Worm (Caenorhabditis elegans) whole organism, L4 larva: Measurements from ENCODE around the gene eif-3.G.
A peak's percentile ranks its signal among the peaks of the same experiment; 100 is the strongest.

Experiments used
- F10B5.3 ChIP-seq: sonication (generic microtip); optimal IDR thresholded peaks from 2 replicates; lab custom pipeline; 2016; ENCODE audit warnings: mild to moderate bottlenecking, missing genetic modification characterization, missing compliant biosample characterization
- F37D6.2 ChIP-seq: sonication (generic microtip); optimal IDR thresholded peaks from 2 replicates; lab custom pipeline; 2016; ENCODE audit warnings: mild to moderate bottlenecking, missing genetic modification characterization, missing compliant biosample characterization
- F44E2.7 ChIP-seq: fragments of 200-800 bp; sonication (Bioruptor generic); IDR thresholded peaks from 2 replicates; pipeline ENCODE4 v2.1.2; 2022; ENCODE audit warnings: missing genetic modification characterization, missing compliant biosample characterization
- R02D3.7 ChIP-seq: fragments of 150-350 bp; sonication (generic microtip); optimal IDR thresholded peaks from 3 replicates; lab custom pipeline; 2014; ENCODE audit warnings: missing biosample characterization, missing genetic modification characterization
- ama-1 ChIP-seq: fragments of 150-350 bp; optimal IDR thresholded peaks from 2 replicates; lab custom pipeline; 2014; ENCODE audit warnings: inconsistent platforms, mixed read lengths
- arid-1 ChIP-seq: fragments of 200-800 bp; sonication (Bioruptor generic); conservative IDR thresholded peaks from 2 replicates; pipeline ENCODE4 v1.3.6; 2022; ENCODE audit warnings: missing genetic modification reagents, missing genetic modification characterization, missing compliant biosample characterization
- ceh-28 ChIP-seq: fragments of 150-350 bp; optimal IDR thresholded peaks from 2 replicates; lab custom pipeline; 2014; ENCODE audit warnings: missing biosample characterization, missing genetic modification reagents, missing genetic modification characterization
- ceh-62 ChIP-seq: sonication (generic microtip); optimal IDR thresholded peaks from 2 replicates; lab custom pipeline; 2017; ENCODE audit warnings: missing biosample characterization, missing genetic modification characterization
- ctbp-1 ChIP-seq: fragments of 200-800 bp; sonication (Bioruptor generic); IDR thresholded peaks from 2 replicates; pipeline ENCODE4 v1.3.6; 2022; ENCODE audit warnings: missing genetic modification reagents, missing genetic modification characterization, missing compliant biosample characterization
- daf-16 ChIP-seq, 3 experiments: sonication (generic microtip); optimal IDR thresholded peaks; 2 replicates each; lab custom pipeline; 2016 to 2017; ENCODE audit warnings: missing genetic modification characterization in 3 of 3, missing genetic modification reagents in 3 of 3, mild to moderate bottlenecking in 2 of 3, missing compliant biosample characterization in 2 of 3, missing biosample characterization in 1 of 3, moderate library complexity in 1 of 3
- dmd-8 ChIP-seq: fragments of 200-800 bp; sonication (Bioruptor generic); IDR thresholded peaks from 2 replicates; pipeline ENCODE4 v1.3.6; 2022; ENCODE audit warnings: missing genetic modification characterization, missing compliant biosample characterization
- dve-1 ChIP-seq: sonication (generic microtip); optimal IDR thresholded peaks from 2 replicates; lab custom pipeline; 2017; ENCODE audit warnings: antibody characterized with exemption, mild to moderate bottlenecking, missing genetic modification characterization, missing compliant biosample characterization; ENCODE audit not compliant: insufficient read depth
- egl-43 ChIP-seq: fragments of 200-800 bp; sonication (Bioruptor generic); IDR thresholded peaks from 2 replicates; pipeline ENCODE4 v1.3.6; 2022; ENCODE audit warnings: missing genetic modification reagents, missing genetic modification characterization, missing compliant biosample characterization
- hlh-11 ChIP-seq: fragments of 200-800 bp; sonication (Bioruptor generic); optimal IDR thresholded peaks from 2 replicates; lab custom pipeline; 2018; ENCODE audit warnings: mild to moderate bottlenecking, missing genetic modification characterization, missing compliant biosample characterization
- jun-1 ChIP-seq: fragments of 150-350 bp; optimal IDR thresholded peaks from 2 replicates; lab custom pipeline; 2014; ENCODE audit warnings: missing biosample characterization, missing genetic modification reagents, missing genetic modification characterization
- lin-29 ChIP-seq: fragments of 200-800 bp; sonication (Bioruptor generic); IDR thresholded peaks from 2 replicates; pipeline ENCODE4 v1.3.6; 2022; ENCODE audit warnings: missing genetic modification reagents, missing genetic modification characterization, missing compliant biosample characterization
- lin-38 ChIP-seq: fragments of 200-800 bp; sonication (Bioruptor generic); IDR thresholded peaks from 2 replicates; pipeline ENCODE4 v1.3.6; 2022; ENCODE audit warnings: missing genetic modification reagents, missing genetic modification characterization, missing compliant biosample characterization
- lsy-2 ChIP-seq, 2 experiments: fragments of 150-350 bp in 1 of 2; sonication (generic microtip) in 1 of 2; optimal IDR thresholded peaks; 2 replicates each; lab custom pipeline; 2014 to 2017; ENCODE audit warnings: missing biosample characterization in 2 of 2, missing genetic modification characterization in 2 of 2
- madf-5 ChIP-seq, 2 experiments: fragments of 200-800 bp; sonication (Bioruptor generic); IDR thresholded peaks; 2 replicates each; pipeline ENCODE4 v1.3.6; 2022; ENCODE audit warnings: missing compliant biosample characterization in 2 of 2, missing genetic modification characterization in 2 of 2
- mep-1 ChIP-seq: fragments of 150-350 bp; sonication (generic microtip); optimal IDR thresholded peaks from 3 replicates; lab custom pipeline; 2014; ENCODE audit warnings: missing biosample characterization, missing genetic modification characterization
- nhr-102 ChIP-seq: sonication (generic microtip); optimal IDR thresholded peaks from 2 replicates; lab custom pipeline; 2016; ENCODE audit warnings: mild to moderate bottlenecking, missing genetic modification characterization, moderate library complexity, missing compliant biosample characterization
- nhr-237 ChIP-seq: sonication (generic microtip); optimal IDR thresholded peaks from 2 replicates; lab custom pipeline; 2017; ENCODE audit warnings: missing biosample characterization, missing genetic modification characterization
- nhr-28 ChIP-seq: fragments of 150-350 bp; optimal IDR thresholded peaks from 2 replicates; lab custom pipeline; 2014; ENCODE audit warnings: missing biosample characterization, missing genetic modification characterization
- nhr-41 ChIP-seq: fragments of 200-800 bp; sonication (Bioruptor generic); IDR thresholded peaks from 2 replicates; pipeline ENCODE4 v1.3.6; 2022; ENCODE audit warnings: missing genetic modification reagents, missing genetic modification characterization, missing compliant biosample characterization
- nhr-48 ChIP-seq: sonication (generic microtip); optimal IDR thresholded peaks from 2 replicates; lab custom pipeline; 2016; ENCODE audit warnings: mild to moderate bottlenecking, missing genetic modification characterization, missing compliant biosample characterization
- nhr-6 ChIP-seq: fragments of 150-350 bp; optimal IDR thresholded peaks from 2 replicates; lab custom pipeline; 2014; ENCODE audit warnings: missing biosample characterization, missing genetic modification characterization
- pha-4 ChIP-seq, 2 experiments: fragments of 150-350 bp in 1 of 2; fragments of 200-800 bp in 1 of 2; sonication (Bioruptor generic) in 1 of 2; IDR thresholded peaks in 1 of 2; optimal IDR thresholded peaks in 1 of 2; 2 replicates each; pipeline versions ENCODE4 v1.3.6 to Lab custom; 2014 to 2022; ENCODE audit warnings: missing genetic modification characterization in 2 of 2, missing genetic modification reagents in 2 of 2, missing biosample characterization in 1 of 2, missing compliant biosample characterization in 1 of 2
- pqm-1 ChIP-seq: sonication (generic microtip); optimal IDR thresholded peaks from 2 replicates; lab custom pipeline; 2017; ENCODE audit warnings: missing biosample characterization, missing genetic modification characterization
- saeg-2 ChIP-seq: fragments of 200-800 bp; sonication (Bioruptor generic); IDR thresholded peaks from 2 replicates; pipeline ENCODE4 v1.3.6; 2022; ENCODE audit warnings: missing genetic modification reagents, missing genetic modification characterization, missing compliant biosample characterization
- skn-1 ChIP-seq: fragments of 150-350 bp; optimal IDR thresholded peaks from 2 replicates; lab custom pipeline; 2014; ENCODE audit warnings: missing biosample characterization, missing genetic modification characterization
- tra-1 ChIP-seq: fragments of 200-800 bp; sonication (Bioruptor generic); IDR thresholded peaks from 2 replicates; pipeline ENCODE4 v1.3.6; 2022; ENCODE audit warnings: missing genetic modification reagents, missing genetic modification characterization, missing compliant biosample characterization
- unc-130 ChIP-seq: sonication (generic microtip); optimal IDR thresholded peaks from 2 replicates; lab custom pipeline; 2016; ENCODE audit warnings: missing genetic modification reagents, missing genetic modification characterization, missing compliant biosample characterization
- unc-39 ChIP-seq: sonication (generic microtip); optimal IDR thresholded peaks from 2 replicates; lab custom pipeline; 2017; ENCODE audit warnings: missing biosample characterization, missing genetic modification characterization
- zfp-2 ChIP-seq: sonication (generic microtip); optimal IDR thresholded peaks from 2 replicates; lab custom pipeline; 2016; ENCODE audit warnings: mild to moderate bottlenecking, missing genetic modification characterization, missing compliant biosample characterization
- zip-11 ChIP-seq: fragments of 200-800 bp; sonication (Bioruptor generic); IDR thresholded peaks from 2 replicates; pipeline ENCODE4 v1.3.6; 2022; ENCODE audit warnings: missing genetic modification characterization, missing compliant biosample characterization

eif-3.G gene

DNA sequence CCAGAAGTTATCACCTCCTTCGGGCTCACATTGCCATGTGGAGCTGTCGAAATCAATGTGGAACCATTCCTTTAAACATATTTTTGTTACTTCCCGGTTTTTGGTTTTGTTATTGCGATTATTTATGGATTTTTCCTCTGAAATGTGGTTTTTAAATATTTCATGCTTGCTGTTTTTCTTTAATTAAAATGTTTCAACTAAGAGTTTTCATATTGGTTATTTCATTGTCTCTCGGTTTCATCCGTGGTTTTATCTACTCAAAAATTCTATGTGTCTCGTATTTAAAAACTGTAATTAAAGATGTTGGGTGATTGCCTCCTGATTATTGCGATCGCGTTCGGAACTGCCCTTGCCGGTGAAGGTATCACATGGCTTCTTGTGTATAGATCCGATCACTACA, 24.3 kb downstream of the eif-3.G start, which contains the start of gene F22B5.10:
F22B5.10 (plus strand) TSS at position 301 of the 400 bp plus-strand sequence.
- TF ChIP-seq ceh-62 (tag; lab: Kevin White, UChicago) (no peak), unc-39 (tag; lab: Kevin White, UChicago) (no peak), egl-43 (GFP tag; lab: Robert Waterston, UW) (no peak), lin-29 (GFP tag; lab: Robert Waterston, UW) (no peak), ama-1 (lab: Kevin White, UChicago) (peak; percentile 49), lin-38 (GFP tag; lab: Robert Waterston, UW) (peak; percentile 23; the same call in 1 of the 2 replicates), nhr-28 (tag; lab: Kevin White, UChicago) (no peak)

DNA sequence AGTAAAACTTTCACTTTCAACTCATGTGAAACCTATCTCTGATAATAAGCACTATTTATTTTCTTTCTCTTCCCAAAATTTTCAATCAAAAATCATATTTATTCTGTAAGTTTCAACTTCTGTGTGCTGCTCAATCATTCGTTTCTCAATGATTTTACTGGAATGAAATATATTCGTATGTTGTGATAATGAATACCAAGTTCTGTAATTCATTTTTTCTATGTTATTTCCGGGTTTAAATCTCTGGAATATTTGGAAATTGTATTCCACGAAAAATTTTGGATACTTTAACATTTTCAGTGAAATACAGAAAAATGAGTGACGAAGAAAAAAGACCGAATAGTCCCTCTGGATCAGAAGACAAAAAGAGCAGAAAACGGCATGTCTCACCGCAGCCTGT, 25.2 kb downstream of the eif-3.G start, which contains the start of gene M05D6.2:
M05D6.2 (plus strand) TSS at position 301 of the 400 bp plus-strand sequence.
- TF ChIP-seq dmd-8 (GFP tag; lab: Robert Waterston, UW) (no peak), dve-1 (tag; lab: Kevin White, UChicago) (no peak), lin-29 (GFP tag; lab: Robert Waterston, UW) (no peak), zip-11 (GFP tag; lab: Robert Waterston, UW) (no peak), nhr-6 (tag; lab: Kevin White, UChicago) (no peak), jun-1 (tag; lab: Kevin White, UChicago) (no peak), madf-5 (GFP tag; IDR thresholded peaks at IDR 0.05; lab: Robert Waterston, UW) (no peak), nhr-41 (GFP tag; lab: Robert Waterston, UW) (no peak), F37D6.2 (tag; lab: Kevin White, UChicago) (no peak), F44E2.7 (GFP tag; lab: Robert Waterston, UW) (no peak), nhr-237 (tag; lab: Kevin White, UChicago) (no peak), zfp-2 (no peak), hlh-11 (tag; lab: Kevin White, UChicago) (no peak), unc-130 (no peak), tra-1 (GFP tag; lab: Robert Waterston, UW) (no peak), R02D3.7 (no peak), ctbp-1 (no peak)

DNA sequence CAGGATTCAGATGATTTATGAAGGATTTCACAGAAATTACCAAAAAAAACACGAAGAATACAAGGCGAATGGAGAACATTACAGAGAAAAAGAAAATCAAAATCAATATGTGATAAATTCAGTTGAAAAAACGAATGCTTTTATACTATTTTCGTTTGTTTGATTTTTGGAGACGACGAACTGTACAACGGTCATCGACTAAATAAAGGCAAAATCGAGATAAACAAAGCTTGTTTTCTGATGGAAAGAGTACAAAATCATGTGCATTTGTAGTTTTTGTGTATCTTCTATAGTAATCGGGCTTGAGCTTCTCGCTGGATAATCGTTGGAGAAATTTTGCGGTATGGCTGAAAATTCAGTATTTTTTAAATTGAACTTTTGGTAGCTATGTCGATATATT, 28.6 kb downstream of the eif-3.G start, which contains the start of gene M05D6.8:
M05D6.8 (minus strand) TSS at position 101 of the 400 bp plus-strand sequence.
- no peak for TF ChIP-seq pha-4 (GFP tag; IDR thresholded peaks at IDR 0.05; lab: Robert Waterston, UW)
- TF ChIP-seq pha-4 (tag; optimal IDR thresholded peaks at IDR 0.05; lab: Kevin White, UChicago) = no peak
- TF ChIP-seq F37D6.2 (tag; lab: Kevin White, UChicago) = no peak
- TF ChIP-seq lsy-2 (tag; optimal IDR thresholded peaks at IDR 0.05; lab: Kevin White, UChicago) = no peak
- no peak for TF ChIP-seq R02D3.7
- TF ChIP-seq daf-16 (GFP tag; optimal IDR thresholded peaks at IDR 0.05; lab: Kevin White, UChicago) = no peak
- TF ChIP-seq daf-16 (tag; optimal IDR thresholded peaks at IDR 0.05; lab: Kevin White, UChicago) = no peak
- TF ChIP-seq madf-5 (GFP tag; IDR thresholded peaks at IDR 0.05; lab: Robert Waterston, UW) = no peak
- TF ChIP-seq F10B5.3 (tag; lab: Kevin White, UChicago) = no peak
- TF ChIP-seq ama-1 (lab: Kevin White, UChicago) = no peak
- no peak for TF ChIP-seq ceh-28 (tag; lab: Kevin White, UChicago)
- no peak for TF ChIP-seq nhr-48 (tag; lab: Kevin White, UChicago)
- TF ChIP-seq mep-1 (tag; lab: Kevin White, UChicago) = no peak
- no peak for TF ChIP-seq saeg-2 (GFP tag; lab: Robert Waterston, UW)
- no peak for TF ChIP-seq nhr-102 (tag; lab: Kevin White, UChicago)
- TF ChIP-seq skn-1 (tag; lab: Kevin White, UChicago) = no peak
- no peak for TF ChIP-seq pqm-1
- TF ChIP-seq arid-1 (GFP tag; lab: Robert Waterston, UW) = no peak
- no peak for TF ChIP-seq F44E2.7 (GFP tag; lab: Robert Waterston, UW)
